Fruit fly (Drosophila melanogaster) whole organism, embryonic: Measurements from ENCODE around the gene CG31793.

Experiments
- B-H2 ChIP-seq: fragments of 200-800 bp; sonication (Bioruptor generic); optimal IDR thresholded peaks from 2 replicates; lab custom pipeline; 2018; ENCODE audit warnings: missing biosample characterization, mild to moderate bottlenecking, missing genetic modification characterization
- CG10267 ChIP-seq: fragments of 200-800 bp; sonication (Bioruptor generic); optimal IDR thresholded peaks from 2 replicates; lab custom pipeline; 2018; ENCODE audit warnings: missing biosample characterization, mild to moderate bottlenecking, missing genetic modification characterization, moderate library complexity
- CG10979 ChIP-seq: fragments of 200-800 bp; sonication (Bioruptor generic); optimal IDR thresholded peaks from 2 replicates; lab custom pipeline; 2018; ENCODE audit warnings: missing biosample characterization, mild to moderate bottlenecking, missing genetic modification characterization, moderate library complexity
- CG12391 ChIP-seq: fragments of 200-800 bp; sonication (Bioruptor generic); optimal IDR thresholded peaks from 3 replicates; lab custom pipeline; 2018; ENCODE audit warnings: missing biosample characterization, mild to moderate bottlenecking, missing genetic modification characterization, moderate library complexity
- CG13287 ChIP-seq: fragments of 200-800 bp; sonication (Bioruptor generic); IDR thresholded peaks from 2 replicates; pipeline ENCODE4 v1.3.6; 2022; ENCODE audit warnings: missing biosample characterization, missing genetic modification characterization; ENCODE audit not compliant: partially characterized antibody
- CG14710 ChIP-seq: fragments of 200-800 bp; sonication (Bioruptor generic); optimal IDR thresholded peaks from 3 replicates; lab custom pipeline; 2019; ENCODE audit warnings: missing biosample characterization, mild to moderate bottlenecking, missing genetic modification characterization, moderate library complexity
- CG14860 ChIP-seq: fragments of 200-800 bp; sonication (Bioruptor generic); IDR thresholded peaks from 3 replicates; pipeline ENCODE4 v1.3.6; 2022; ENCODE audit warnings: missing biosample characterization, missing genetic modification characterization; ENCODE audit not compliant: partially characterized antibody
- CG16813 ChIP-seq: fragments of 200-800 bp; sonication (Bioruptor generic); IDR thresholded peaks from 3 replicates; pipeline ENCODE4 v1.3.6; 2022; ENCODE audit warnings: missing biosample characterization, missing genetic modification characterization; ENCODE audit not compliant: partially characterized antibody
- CG17385 ChIP-seq: fragments of 200-800 bp; sonication (Bioruptor generic); optimal IDR thresholded peaks from 3 replicates; lab custom pipeline; 2018; ENCODE audit warnings: missing biosample characterization, mild to moderate bottlenecking, missing genetic modification characterization
- CG2129 ChIP-seq: fragments of 200-800 bp; sonication (Bioruptor generic); IDR thresholded peaks from 2 replicates; pipeline ENCODE4 v1.3.6; 2022; ENCODE audit warnings: missing biosample characterization, missing genetic modification characterization; ENCODE audit not compliant: partially characterized antibody
- CG2712 ChIP-seq: fragments of 200-800 bp; optimal IDR thresholded peaks from 3 replicates; lab custom pipeline; 2019; ENCODE audit warnings: missing biosample characterization, mild to moderate bottlenecking, missing genetic modification characterization, moderate library complexity
- CG33557 ChIP-seq: fragments of 200-800 bp; sonication (Bioruptor generic); optimal IDR thresholded peaks from 2 replicates; lab custom pipeline; 2019; ENCODE audit warnings: missing biosample characterization, mild to moderate bottlenecking, missing genetic modification characterization, moderate library complexity
- CG34224 ChIP-seq: fragments of 200-800 bp; sonication (Bioruptor generic); IDR thresholded peaks from 3 replicates; pipeline ENCODE4 v1.3.6; 2022; ENCODE audit warnings: missing biosample characterization, missing genetic modification characterization; ENCODE audit not compliant: partially characterized antibody
- CG4617 ChIP-seq: fragments of 200-800 bp; sonication (Bioruptor generic); optimal IDR thresholded peaks from 3 replicates; lab custom pipeline; 2016; ENCODE audit warnings: missing biosample characterization, missing genetic modification characterization, borderline replicate concordance
- CG6654 ChIP-seq: fragments of 200-800 bp; sonication (Bioruptor generic); optimal IDR thresholded peaks from 2 replicates; lab custom pipeline; 2017; ENCODE audit warnings: missing biosample characterization, mild to moderate bottlenecking, missing genetic modification characterization
- CG6791 ChIP-seq: fragments of 200-800 bp; sonication (Bioruptor generic); IDR thresholded peaks from 3 replicates; pipeline ENCODE4 v1.3.6; 2022; ENCODE audit warnings: missing biosample characterization, missing genetic modification characterization; ENCODE audit not compliant: partially characterized antibody
- CG7963 ChIP-seq: fragments of 200-800 bp; sonication (Bioruptor generic); IDR thresholded peaks from 3 replicates; pipeline ENCODE4 v1.3.6; 2022; ENCODE audit warnings: missing biosample characterization, missing genetic modification characterization; ENCODE audit not compliant: partially characterized antibody
- CG8281 ChIP-seq: fragments of 200-800 bp; sonication (Bioruptor generic); optimal IDR thresholded peaks from 2 replicates; lab custom pipeline; 2018; ENCODE audit warnings: missing biosample characterization, mild to moderate bottlenecking, missing genetic modification characterization, moderate library complexity
- CrebB ChIP-seq: fragments of 200-800 bp; sonication (Bioruptor generic); optimal IDR thresholded peaks from 3 replicates; lab custom pipeline; 2018; ENCODE audit warnings: missing biosample characterization, mild to moderate bottlenecking, missing genetic modification characterization
- Dll ChIP-seq: fragments of 200-800 bp; sonication (Bioruptor generic); IDR thresholded peaks from 4 replicates; pipeline ENCODE4 v1.3.6; 2022; ENCODE audit warnings: missing biosample characterization, missing genetic modification characterization; ENCODE audit not compliant: partially characterized antibody
- Dref ChIP-seq: fragments of 200-800 bp; sonication (Bioruptor generic); IDR thresholded peaks from 2 replicates; pipeline ENCODE4 v1.3.6; 2022; ENCODE audit warnings: missing biosample characterization, missing genetic modification characterization
- Fer3 ChIP-seq: fragments of 200-800 bp; sonication (Bioruptor generic); optimal IDR thresholded peaks from 2 replicates; lab custom pipeline; 2018; ENCODE audit warnings: missing biosample characterization, mild to moderate bottlenecking, missing genetic modification characterization, moderate library complexity
- MBD-R2 ChIP-seq: fragments of 200-800 bp; sonication (Bioruptor generic); IDR thresholded peaks from 2 replicates; pipeline ENCODE4 v1.3.6; 2022; ENCODE audit warnings: missing biosample characterization, missing genetic modification characterization
- MESR4 ChIP-seq: fragments of 200-800 bp; sonication (Bioruptor generic); optimal IDR thresholded peaks from 2 replicates; lab custom pipeline; 2018; ENCODE audit warnings: missing biosample characterization, mild to moderate bottlenecking, missing genetic modification characterization, moderate library complexity
- Med ChIP-seq: fragments of 200-800 bp; sonication (Bioruptor generic); peaks from one replicate; lab custom pipeline; 2016; ENCODE audit warnings: missing biosample characterization, missing genetic modification characterization, mild to moderate bottlenecking, inconsistent platforms, moderate library complexity
- NK7.1 ChIP-seq: fragments of 200-800 bp; sonication (Bioruptor generic); optimal IDR thresholded peaks from 3 replicates; lab custom pipeline; 2016; ENCODE audit warnings: missing biosample characterization, missing genetic modification characterization
- Opbp ChIP-seq: fragments of 200-800 bp; sonication (Bioruptor generic); IDR thresholded peaks from 3 replicates; pipeline ENCODE4 v1.3.6; 2022; ENCODE audit warnings: missing biosample characterization, missing genetic modification characterization; ENCODE audit not compliant: partially characterized antibody
- Rfx ChIP-seq: fragments of 200-800 bp; sonication (Bioruptor generic); IDR thresholded peaks from 2 replicates; pipeline ENCODE4 v1.3.6; 2022; ENCODE audit warnings: missing biosample characterization, missing genetic modification characterization
- Scr ChIP-seq: fragments of 200-800 bp; sonication (Bioruptor generic); IDR thresholded peaks from 2 replicates; pipeline ENCODE4 v1.3.6; 2022; ENCODE audit warnings: missing biosample characterization, missing genetic modification characterization; ENCODE audit not compliant: partially characterized antibody
- Sry-β ChIP-seq: fragments of 200-800 bp; sonication (Bioruptor generic); optimal IDR thresholded peaks from 2 replicates; lab custom pipeline; 2018; ENCODE audit warnings: missing biosample characterization, mild to moderate bottlenecking, missing genetic modification characterization, moderate library complexity
- ato ChIP-seq: fragments of 200-800 bp; sonication (Bioruptor generic); IDR thresholded peaks from 2 replicates; pipeline ENCODE4 v1.3.6; 2022; ENCODE audit warnings: missing biosample characterization, missing genetic modification characterization; ENCODE audit not compliant: partially characterized antibody
- bbx ChIP-seq: fragments of 200-800 bp; sonication (Bioruptor generic); IDR thresholded peaks from 2 replicates; pipeline ENCODE4 v1.3.6; 2022; ENCODE audit warnings: missing biosample characterization, missing genetic modification characterization; ENCODE audit not compliant: partially characterized antibody
- bcd ChIP-seq: fragments of 200-800 bp; sonication (Bioruptor generic); optimal IDR thresholded peaks from 2 replicates; lab custom pipeline; 2017; ENCODE audit warnings: missing biosample characterization, mild to moderate bottlenecking, missing genetic modification characterization
- crp ChIP-seq, 2 experiments: fragments of 200-800 bp; sonication (Bioruptor generic); optimal IDR thresholded peaks; 2 replicates in 1 of 2; 3 replicates in 1 of 2; lab custom pipeline; 2017; ENCODE audit warnings: missing biosample characterization in 2 of 2, missing genetic modification characterization in 2 of 2, mild to moderate bottlenecking in 1 of 2, moderate library complexity in 1 of 2
- ewg ChIP-seq: fragments of 200-800 bp; sonication (Bioruptor generic); optimal IDR thresholded peaks from 3 replicates; lab custom pipeline; 2017; ENCODE audit warnings: mild to moderate bottlenecking, missing biosample characterization, missing genetic modification reagents, missing genetic modification characterization
- hb ChIP-seq: fragments of 200-800 bp; sonication (Bioruptor generic); IDR thresholded peaks from 3 replicates; pipeline ENCODE4 v1.3.6; 2022; ENCODE audit warnings: missing biosample characterization, missing genetic modification characterization; ENCODE audit not compliant: partially characterized antibody
- hbn ChIP-seq: fragments of 200-800 bp; sonication (Bioruptor generic); IDR thresholded peaks from 2 replicates; pipeline ENCODE4 v1.3.6; 2022; ENCODE audit warnings: missing biosample characterization, missing genetic modification characterization; ENCODE audit not compliant: partially characterized antibody
- knrl ChIP-seq: fragments of 200-800 bp; sonication (Bioruptor generic); IDR thresholded peaks from 3 replicates; pipeline ENCODE4 v1.3.6; 2022; ENCODE audit warnings: missing biosample characterization, missing genetic modification characterization; ENCODE audit not compliant: partially characterized antibody
- lbe ChIP-seq: fragments of 200-800 bp; sonication (Bioruptor generic); optimal IDR thresholded peaks from 2 replicates; lab custom pipeline; 2016; ENCODE audit warnings: missing biosample characterization, mild to moderate bottlenecking, missing genetic modification characterization
- phol ChIP-seq: fragments of 200-800 bp; sonication (Bioruptor generic); optimal IDR thresholded peaks from 3 replicates; lab custom pipeline; 2018; ENCODE audit warnings: missing biosample characterization, mild to moderate bottlenecking, missing genetic modification characterization, moderate library complexity
- row ChIP-seq: fragments of 200-800 bp; sonication (Bioruptor generic); IDR thresholded peaks from 3 replicates; pipeline ENCODE4 v1.3.6; 2022; ENCODE audit warnings: missing biosample characterization, missing genetic modification characterization
- scrt ChIP-seq: fragments of 200-800 bp; sonication (Bioruptor generic); optimal IDR thresholded peaks from 2 replicates; lab custom pipeline; 2018; ENCODE audit warnings: missing biosample characterization, mild to moderate bottlenecking, missing genetic modification characterization, moderate library complexity
- sna ChIP-seq: fragments of 200-800 bp; sonication (Bioruptor generic); IDR thresholded peaks from 2 replicates; pipeline ENCODE4 v1.3.6; 2022; ENCODE audit warnings: missing biosample characterization, missing genetic modification characterization; ENCODE audit not compliant: partially characterized antibody
- so ChIP-seq: fragments of 200-800 bp; sonication (Bioruptor generic); IDR thresholded peaks from 3 replicates; pipeline ENCODE4 v1.3.6; 2022; ENCODE audit warnings: missing biosample characterization, missing genetic modification characterization
- stwl ChIP-seq: fragments of 200-800 bp; sonication (Bioruptor generic); optimal IDR thresholded peaks from 3 replicates; lab custom pipeline; 2018; ENCODE audit warnings: missing biosample characterization, mild to moderate bottlenecking, missing genetic modification characterization, moderate library complexity
- trem ChIP-seq: fragments of 200-800 bp; optimal IDR thresholded peaks from 3 replicates; lab custom pipeline; 2019; ENCODE audit warnings: missing biosample characterization, mild to moderate bottlenecking, missing genetic modification characterization, moderate library complexity
- zen2 ChIP-seq: fragments of 200-800 bp; sonication (Bioruptor generic); IDR thresholded peaks from 3 replicates; pipeline ENCODE4 v1.3.6; 2022; ENCODE audit warnings: missing biosample characterization, missing genetic modification characterization; ENCODE audit not compliant: partially characterized antibody

Gene CG31793

DNA sequence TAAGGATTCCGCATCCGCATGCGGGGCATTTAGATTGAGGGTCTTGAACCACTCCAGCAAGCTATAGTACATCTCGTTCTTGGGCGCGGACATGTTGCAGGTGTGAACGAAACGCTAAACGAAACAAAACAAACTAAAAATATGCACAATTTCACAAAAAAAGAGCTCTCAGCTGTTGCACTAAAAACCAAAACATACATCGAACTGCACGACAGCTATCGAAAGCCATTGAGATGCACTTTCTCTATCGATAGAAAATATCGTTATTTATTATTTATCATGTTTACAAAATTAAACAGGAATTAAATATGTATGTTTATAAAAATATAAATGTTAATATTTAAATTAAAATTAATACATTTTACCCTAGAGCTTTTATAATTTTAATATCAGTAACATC, 30.1 kb downstream of the CG31793 start, which contains the start of gene hook:
hook (minus strand) TSS at position 211 of the 400 bp plus-strand sequence.
- TF ChIP-seq CG10979 (no peak), CG7963 (GFP tag; lab: Robert Waterston, UW) (peak; percentile 45; the same call in 1 of the 3 replicates), zen2 (peak; percentile 75), bbx (GFP tag; lab: Robert Waterston, UW) (peak; percentile 85), Opbp (GFP tag; lab: Robert Waterston, UW) (peak; percentile 73; the same call in 2 of the 3 replicates), Fer3 (tag; lab: Kevin White, UChicago) (no peak), CG8281 (tag; lab: Kevin White, UChicago) (no peak), CrebB (no peak), Rfx (GFP tag; lab: Robert Waterston, UW) (0 out of 2 replicates have a peak, but pooled peaks have one; percentile 14), CG10267 (tag; lab: Kevin White, UChicago) (peak; percentile 22), stwl (tag; lab: Kevin White, UChicago) (peak; percentile 33), ewg (GFP tag; lab: Kevin White, UChicago) (no peak), CG12391 (peak; percentile 14), CG6791 (peak; percentile 84), NK7.1 (GFP tag; lab: Kevin White, UChicago) (no peak), CG6654 (GFP tag; lab: Kevin White, UChicago) (no peak), CG33557 (GFP tag; lab: Kevin White, UChicago) (no peak), CG2712 (tag; lab: Kevin White, UChicago) (peak; percentile 24), CG4617 (GFP tag; lab: Kevin White, UChicago) (peak; percentile 22), sna (peak; percentile 82), trem (peak; percentile 52), bcd (GFP tag; lab: Kevin White, UChicago) (no peak), B-H2 (GFP tag; lab: Kevin White, UChicago) (no peak), lbe (GFP tag; lab: Kevin White, UChicago) (no peak), hb (GFP tag; lab: Robert Waterston, UW) (peak; percentile 67; the same call in 2 of the 3 replicates), row (peak; percentile 49; the same call in 2 of the 3 replicates), CG13287 (peak; percentile 81), Scr (GFP tag; lab: Robert Waterston, UW) (peak; percentile 81), so (GFP tag; lab: Robert Waterston, UW) (no peak), CG34224 (GFP tag; lab: Robert Waterston, UW) (peak; percentile 70), MBD-R2 (GFP tag; lab: Robert Waterston, UW) (peak; percentile 68), CG2129 (GFP tag; lab: Robert Waterston, UW) (peak; percentile 63), CG14710 (peak; percentile 15), knrl (peak; percentile 84), crp (GFP tag; optimal IDR thresholded peaks at IDR 0.05; lab: Kevin White, UChicago) (peak in 1 of 2 experiments; percentile 76), ato (0 out of 2 replicates have a peak, but pooled peaks have one; percentile 24), CG17385 (GFP tag; lab: Kevin White, UChicago) (peak; percentile 6), Sry-β (no peak), phol (peak; percentile 2), CG16813 (GFP tag; lab: Robert Waterston, UW) (peak; percentile 69), hbn (GFP tag; lab: Robert Waterston, UW) (peak; percentile 75), MESR4 (GFP tag; lab: Kevin White, UChicago) (peak; percentile 45), Dref (GFP tag; lab: Robert Waterston, UW) (peak; percentile 69), CG14860 (GFP tag; lab: Robert Waterston, UW) (peak; percentile 63), Med (peak; percentile 40), scrt (GFP tag; lab: Kevin White, UChicago) (peak; percentile 40), Dll (GFP tag; lab: Robert Waterston, UW) (peak; percentile 85)
